Worm (Caenorhabditis elegans) whole organism, young adult: ENCODE data around the gene tbc-14.

Experiments
- C06A6.2 ChIP-seq: fragments of 200-800 bp; sonication (Bioruptor generic); conservative IDR thresholded peaks from 2 replicates; pipeline ENCODE4 v1.3.6; 2022; ENCODE audit warnings: missing genetic modification characterization, missing compliant biosample characterization
- ama-1 ChIP-seq, 3 experiments: fragments of 150-350 bp in 1 of 3; sonication (generic microtip) in 2 of 3; optimal IDR thresholded peaks; 2 replicates each; lab custom pipeline; 2014 to 2018; ENCODE audit warnings: missing biosample characterization in 2 of 3, missing genetic modification characterization in 2 of 3, missing genetic modification reagents in 2 of 3
- egl-18 ChIP-seq: fragments of 200-800 bp; sonication (Bioruptor generic); IDR thresholded peaks from 2 replicates; pipeline ENCODE4 v1.3.6; 2022; ENCODE audit warnings: missing genetic modification reagents, missing genetic modification characterization, missing compliant biosample characterization
- hsf-1 ChIP-seq: fragments of 200-800 bp; sonication (Bioruptor generic); IDR thresholded peaks from 2 replicates; pipeline ENCODE4 v1.3.6; 2022; ENCODE audit warnings: missing genetic modification reagents, missing genetic modification characterization, missing compliant biosample characterization
- pha-4 ChIP-seq: fragments of 150-350 bp; sonication (generic microtip); optimal IDR thresholded peaks from 2 replicates; lab custom pipeline; 2014; ENCODE audit warnings: missing biosample characterization, missing genetic modification reagents, missing genetic modification characterization

DNA sequence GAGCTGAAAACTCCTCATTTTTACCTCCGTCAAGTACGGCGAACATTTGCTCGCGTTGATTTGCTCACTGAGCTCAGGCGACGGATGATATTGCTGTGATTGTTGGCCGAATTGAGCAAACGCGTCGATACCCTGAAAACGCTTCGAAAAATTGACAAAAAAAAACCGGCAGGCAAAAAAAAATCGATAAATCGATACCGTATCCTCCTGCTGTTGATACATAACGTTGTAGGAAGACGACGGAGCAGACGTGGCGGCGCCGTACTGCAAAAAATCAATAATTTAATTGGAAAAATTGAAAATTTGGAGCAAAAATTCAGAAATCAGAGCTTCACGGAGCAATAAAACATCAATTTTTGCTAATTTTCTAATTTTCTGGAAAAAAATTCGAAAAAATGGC, 7.4 kb upstream of the tbc-14 start:
- no peak for TF ChIP-seq ama-1 (optimal IDR thresholded peaks at IDR 0.05; lab: Kevin White, UChicago)
- no peak for TF ChIP-seq ama-1 (GFP tag; optimal IDR thresholded peaks at IDR 0.05; lab: Kevin White, UChicago)
- TF ChIP-seq pha-4 (tag; lab: Kevin White, UChicago) = no peak
- no peak for TF ChIP-seq C06A6.2 (GFP tag; lab: Robert Waterston, UW)
- TF ChIP-seq hsf-1 (GFP tag; lab: Robert Waterston, UW) = no peak
- TF ChIP-seq egl-18 (GFP tag; lab: Robert Waterston, UW) = no peak
